Worm (Caenorhabditis elegans): ENCODE measurements around the gene sec-3.

sec-3 gene

DNA sequence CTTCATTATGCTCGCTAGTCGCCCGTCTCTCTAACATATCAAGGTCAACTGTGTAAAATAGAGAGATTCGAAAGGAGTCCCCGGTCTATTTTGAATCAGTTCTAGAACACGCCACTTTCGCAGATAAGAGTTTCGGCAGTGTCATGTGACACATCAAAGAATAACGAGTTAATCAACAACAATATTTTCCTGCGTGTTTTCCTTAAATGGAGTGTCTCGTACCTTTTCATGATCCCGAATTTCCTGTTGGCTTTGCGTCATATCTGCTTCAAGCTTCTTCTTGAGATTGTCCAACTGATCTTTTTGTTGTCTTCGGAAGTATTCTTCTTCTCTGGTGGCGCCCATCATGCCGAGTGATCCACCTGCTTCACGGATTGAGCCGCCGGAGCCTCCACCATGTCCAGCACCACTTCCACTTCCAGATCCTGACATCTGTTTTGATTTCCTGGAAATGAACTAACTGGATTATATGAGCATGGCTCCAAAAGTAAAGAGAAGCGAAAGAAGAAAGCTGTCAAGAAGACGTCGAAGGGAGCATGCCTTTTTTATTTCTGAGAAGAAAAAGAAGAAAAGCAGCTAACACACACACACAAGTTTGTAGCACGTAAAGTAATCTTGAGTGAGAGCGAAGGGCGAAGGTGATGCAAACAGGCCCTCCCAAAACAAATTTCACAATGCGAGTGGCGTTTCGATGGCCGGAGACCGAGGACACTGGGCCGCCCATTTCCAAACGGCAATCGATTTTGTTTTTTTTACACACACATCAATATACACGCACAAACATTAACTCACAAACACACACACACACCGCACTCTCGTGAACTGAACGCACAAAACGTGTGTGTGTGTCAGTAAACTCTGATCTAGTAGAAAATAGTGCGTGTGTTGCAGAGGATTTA lies 15.7 kb upstream of the sec-3 start:
- TF ChIP-seq W03F9.2 (tag; optimal IDR thresholded peaks at IDR 0.05) (peak; percentile 26), him-1 (tag; optimal IDR thresholded peaks at IDR 0.05) (no peak)

DNA sequence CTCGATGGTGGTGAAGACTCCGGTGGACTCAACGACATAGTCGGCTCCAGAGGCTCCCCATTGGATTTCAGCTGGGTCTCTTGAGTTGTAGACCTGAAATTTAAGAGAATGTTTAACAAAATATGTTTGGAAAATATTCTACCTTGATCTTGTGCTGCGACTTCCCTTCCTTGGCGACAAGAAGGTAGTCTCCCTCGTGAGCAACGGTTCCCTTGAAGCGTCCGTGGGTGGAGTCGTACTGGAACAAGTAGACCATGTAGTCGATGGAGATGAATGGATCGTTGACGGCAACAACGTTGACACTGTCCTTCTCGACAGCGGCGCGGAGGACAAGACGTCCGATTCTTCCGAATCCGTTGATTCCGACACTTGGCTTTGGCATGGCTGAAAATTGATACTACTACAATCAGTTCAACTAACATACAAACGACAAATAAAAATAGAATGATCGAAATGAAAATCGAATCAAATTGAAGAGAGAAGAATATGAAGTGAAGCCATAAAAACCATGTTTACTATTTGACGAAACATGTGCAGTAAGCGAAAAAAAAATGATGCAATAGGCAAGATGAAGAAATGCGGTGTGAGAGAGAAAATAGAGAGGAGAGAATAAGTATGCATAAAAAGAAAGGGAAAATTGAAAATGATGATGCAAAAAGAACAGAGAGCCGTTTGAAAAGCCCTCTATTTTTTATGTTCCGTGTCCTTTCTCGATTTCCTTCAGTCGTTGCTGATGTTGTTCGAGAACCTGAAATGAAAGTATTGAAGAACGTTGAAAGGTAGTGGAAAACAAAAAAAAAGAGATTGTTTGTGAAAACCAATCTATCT lies 14.9 kb upstream of the sec-3 start, which contains the start of gene gpd-2:
Gene gpd-2, minus strand, starts transcription at position 384 of the 828 bp plus-strand sequence.
- TF ChIP-seq dao-5 (tag; optimal IDR thresholded peaks at IDR 0.05) (no peak), W03F9.2 (tag; optimal IDR thresholded peaks at IDR 0.05) (no peak), him-1 (tag; optimal IDR thresholded peaks at IDR 0.05) (no peak)

DNA sequence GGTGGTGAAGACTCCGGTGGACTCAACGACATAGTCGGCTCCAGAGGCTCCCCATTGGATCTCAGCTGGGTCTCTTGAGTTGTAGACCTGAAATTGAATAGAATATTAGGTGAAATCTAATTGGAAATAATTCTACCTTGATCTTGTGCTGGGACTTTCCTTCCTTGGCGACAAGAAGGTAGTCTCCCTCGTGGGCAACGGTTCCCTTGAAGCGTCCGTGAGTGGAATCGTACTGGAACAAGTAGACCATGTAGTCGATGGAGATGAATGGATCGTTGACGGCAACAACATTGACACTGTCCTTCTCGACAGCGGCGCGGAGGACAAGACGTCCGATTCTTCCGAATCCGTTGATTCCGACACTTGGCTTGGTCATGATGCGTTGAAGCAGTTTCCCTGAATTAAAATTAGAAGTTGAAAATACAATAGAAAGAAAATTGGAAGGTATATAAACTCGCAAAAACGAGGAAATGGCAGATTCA lies 13.3 kb upstream of the sec-3 start, which contains the start of gene gpd-3:
Gene gpd-3, minus strand, starts transcription at position 396 of the 482 bp plus-strand sequence.
- TF ChIP-seq W03F9.2 (tag; optimal IDR thresholded peaks at IDR 0.05) (no peak), dao-5 (tag; optimal IDR thresholded peaks at IDR 0.05) (no peak), him-1 (tag; optimal IDR thresholded peaks at IDR 0.05) (no peak)

DNA sequence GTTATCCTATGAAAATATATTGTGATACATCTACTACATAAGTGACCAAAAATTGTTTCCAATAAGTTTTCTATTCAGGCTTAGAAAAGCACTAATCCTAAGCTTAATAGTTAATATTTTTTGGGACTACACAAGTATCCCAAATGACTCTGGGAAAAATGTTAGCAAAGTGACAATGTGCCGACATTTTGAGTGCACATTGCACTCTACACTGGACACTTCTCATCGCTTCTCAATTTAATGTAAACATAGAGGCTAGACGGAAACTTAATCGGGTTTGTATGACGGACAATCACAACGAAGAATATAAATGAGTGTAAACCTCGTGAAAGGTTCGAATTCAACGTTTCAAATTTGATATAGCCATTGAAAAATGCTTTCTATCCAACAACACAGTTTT lies 12.0 kb upstream of the sec-3 start:
- TF ChIP-seq W03F9.2 (tag; optimal IDR thresholded peaks at IDR 0.05) (no peak), him-1 (tag; optimal IDR thresholded peaks at IDR 0.05) (no peak), dao-5 (tag; optimal IDR thresholded peaks at IDR 0.05) (no peak)

DNA sequence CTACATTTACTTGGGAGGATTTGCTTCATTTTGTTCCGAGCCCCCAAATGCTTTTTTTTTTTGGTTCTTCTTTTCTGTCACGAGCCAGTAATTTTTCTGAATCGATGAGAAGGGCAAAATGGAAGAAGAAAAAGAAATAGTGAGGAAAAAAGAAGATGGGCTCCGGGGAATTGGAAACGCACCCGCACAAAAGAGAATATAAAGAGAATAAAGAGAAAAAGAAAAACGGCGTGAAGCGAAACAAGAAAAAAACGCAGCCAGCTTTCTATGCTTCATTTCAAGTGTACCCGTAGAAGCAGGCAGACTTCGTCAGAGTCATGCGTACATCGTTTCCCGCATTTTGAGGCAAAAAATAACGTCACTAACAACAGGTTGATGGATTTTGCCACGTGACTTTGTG lies 11.4 kb upstream of the sec-3 start:
- TF ChIP-seq W03F9.2 (tag; optimal IDR thresholded peaks at IDR 0.05) (no peak), him-1 (tag; optimal IDR thresholded peaks at IDR 0.05) (peak; percentile 76)

DNA sequence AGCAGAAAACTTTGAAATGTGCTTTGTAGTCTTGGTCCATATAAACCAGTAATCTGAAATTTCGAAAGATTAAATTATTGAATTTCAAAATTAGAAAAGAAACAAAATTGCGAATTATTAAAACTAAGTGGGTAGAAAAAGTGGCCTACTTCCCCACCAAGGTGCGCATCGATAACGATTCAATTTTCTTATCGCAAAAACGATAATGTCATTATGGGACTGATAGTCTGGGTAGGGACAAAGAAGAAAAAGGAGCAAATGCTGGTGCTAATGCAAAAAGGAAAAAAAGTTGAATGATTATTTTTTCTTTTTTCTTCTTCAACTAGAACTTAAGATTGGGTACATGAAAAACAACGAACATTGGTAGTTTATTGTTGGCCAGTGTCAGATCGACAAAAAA lies 10.9 kb upstream of the sec-3 start, which contains the start of gene gpcp-1:
Gene gpcp-1, minus strand, starts transcription at position 53 of the 400 bp plus-strand sequence.
- TF ChIP-seq W03F9.2 (tag; optimal IDR thresholded peaks at IDR 0.05) (no peak), dao-5 (tag; optimal IDR thresholded peaks at IDR 0.05) (no peak), him-1 (tag; optimal IDR thresholded peaks at IDR 0.05) (no peak)

DNA sequence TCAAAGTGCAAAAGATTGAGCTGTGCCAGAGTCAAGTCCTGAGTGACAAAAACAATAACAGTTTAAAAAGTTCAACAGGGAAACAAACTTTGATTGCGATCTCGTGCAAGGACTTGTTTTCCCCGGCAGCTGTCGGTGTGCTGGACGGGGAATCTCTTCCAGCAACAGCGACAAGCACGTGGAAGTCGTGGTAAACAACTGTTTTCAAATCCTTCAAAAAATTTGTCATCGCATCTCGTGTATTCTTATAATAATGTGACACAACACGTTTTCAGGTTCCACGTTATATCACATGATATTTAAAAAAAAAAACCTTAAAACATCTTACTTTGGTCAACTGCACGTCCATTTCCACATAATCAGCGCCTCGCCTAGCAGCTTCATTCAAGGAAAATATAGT lies 9.0 kb upstream of the sec-3 start:
- TF ChIP-seq him-1 (tag; optimal IDR thresholded peaks at IDR 0.05) (no peak), W03F9.2 (tag; optimal IDR thresholded peaks at IDR 0.05) (no peak), dao-5 (tag; optimal IDR thresholded peaks at IDR 0.05) (no peak)

DNA sequence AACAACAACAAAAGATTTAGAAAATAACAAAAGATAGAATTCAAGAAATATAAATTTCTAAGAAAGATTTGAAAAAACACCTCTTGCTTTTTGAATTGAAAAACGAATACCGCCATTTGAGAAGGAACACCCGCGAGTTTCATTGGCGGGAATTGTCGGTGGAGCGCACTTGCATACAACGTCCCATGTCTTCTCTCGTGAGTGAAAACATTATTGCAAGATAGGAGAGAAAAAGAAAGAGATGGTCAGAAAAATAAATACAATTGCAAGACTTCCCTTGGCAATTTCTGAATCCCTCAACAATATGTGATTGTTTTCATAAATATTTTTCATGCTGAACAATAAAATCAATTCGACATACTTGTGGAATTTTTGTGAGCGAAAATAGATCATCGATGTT lies 6.5 kb upstream of the sec-3 start, which contains the start of gene K10B3.5:
Gene K10B3.5, minus strand, starts transcription at position 343 of the 400 bp plus-strand sequence.
- TF ChIP-seq him-1 (tag; optimal IDR thresholded peaks at IDR 0.05): peak; percentile 41
- peak; percentile 56 for TF ChIP-seq W03F9.2 (tag; optimal IDR thresholded peaks at IDR 0.05)
- TF ChIP-seq dao-5 (tag; optimal IDR thresholded peaks at IDR 0.05): no peak

DNA sequence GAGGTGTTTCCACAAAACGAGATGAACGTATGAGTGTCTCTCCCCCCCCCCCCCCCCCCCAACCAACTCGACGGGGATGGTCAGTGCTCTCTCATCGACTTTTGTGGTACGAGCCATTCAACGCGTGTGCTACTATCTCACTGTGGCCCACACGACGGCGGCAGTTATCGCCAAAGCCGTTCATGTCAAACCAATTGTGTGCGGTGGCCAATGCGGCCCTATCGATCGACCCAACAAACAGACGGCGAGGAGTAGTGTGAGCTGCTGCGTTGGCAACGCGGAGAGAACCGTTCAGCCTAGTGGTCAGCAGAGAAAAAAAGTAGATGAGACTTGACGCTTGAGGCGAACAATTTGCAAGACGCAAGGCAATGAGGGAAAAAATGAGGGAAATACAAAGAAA lies 3.2 kb upstream of the sec-3 start:
- TF ChIP-seq W03F9.2 (tag; optimal IDR thresholded peaks at IDR 0.05): no peak
- TF ChIP-seq him-1 (tag; optimal IDR thresholded peaks at IDR 0.05): no peak
- no peak for TF ChIP-seq dao-5 (tag; optimal IDR thresholded peaks at IDR 0.05)

DNA sequence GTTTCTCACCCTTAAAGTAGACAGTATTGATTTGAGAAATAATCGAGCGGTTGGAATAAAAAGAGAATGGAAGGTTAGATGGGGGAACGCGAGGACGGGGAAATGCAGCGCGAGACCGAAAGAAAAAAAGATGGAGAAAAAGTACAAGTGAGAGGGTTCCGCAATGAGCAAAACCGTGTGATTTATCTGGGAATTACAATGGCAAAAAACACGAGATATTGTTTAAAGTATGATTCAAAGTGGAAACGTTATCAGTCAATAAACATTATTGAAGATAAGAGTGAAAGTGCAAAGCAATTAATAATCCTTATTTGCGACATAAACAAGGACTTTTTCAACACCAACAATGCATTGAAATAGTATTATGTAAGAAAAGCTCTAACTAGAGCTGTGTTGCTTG lies 2.5 kb upstream of the sec-3 start, which contains the start of gene ztf-13:
Gene ztf-13, minus strand, starts transcription at position 11 of the 400 bp plus-strand sequence.
- no peak for TF ChIP-seq dao-5 (tag; optimal IDR thresholded peaks at IDR 0.05)
- TF ChIP-seq him-1 (tag; optimal IDR thresholded peaks at IDR 0.05): no peak
- TF ChIP-seq W03F9.2 (tag; optimal IDR thresholded peaks at IDR 0.05): no peak

DNA sequence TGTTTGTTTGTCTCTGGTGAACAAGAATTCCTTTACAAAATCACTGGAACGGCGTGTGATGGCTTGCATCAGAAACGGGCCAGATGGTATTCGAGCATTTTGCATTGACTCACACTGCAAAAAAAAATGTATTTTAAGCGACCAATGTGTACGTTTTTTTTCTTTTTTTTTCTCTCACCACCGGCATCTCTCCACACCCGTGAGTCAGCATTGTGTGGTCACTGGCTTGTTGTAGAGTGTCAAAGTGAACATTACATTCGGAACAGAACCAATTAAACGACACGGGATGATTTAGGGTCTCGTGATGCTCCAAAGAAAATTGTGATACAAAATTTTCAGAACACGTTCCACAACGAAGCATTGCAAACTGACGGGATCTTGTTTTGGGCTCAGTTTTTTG lies 1.9 kb upstream of the sec-3 start:
- no peak for TF ChIP-seq him-1 (tag; optimal IDR thresholded peaks at IDR 0.05)
- TF ChIP-seq W03F9.2 (tag; optimal IDR thresholded peaks at IDR 0.05): no peak
- no peak for TF ChIP-seq dao-5 (tag; optimal IDR thresholded peaks at IDR 0.05)

DNA sequence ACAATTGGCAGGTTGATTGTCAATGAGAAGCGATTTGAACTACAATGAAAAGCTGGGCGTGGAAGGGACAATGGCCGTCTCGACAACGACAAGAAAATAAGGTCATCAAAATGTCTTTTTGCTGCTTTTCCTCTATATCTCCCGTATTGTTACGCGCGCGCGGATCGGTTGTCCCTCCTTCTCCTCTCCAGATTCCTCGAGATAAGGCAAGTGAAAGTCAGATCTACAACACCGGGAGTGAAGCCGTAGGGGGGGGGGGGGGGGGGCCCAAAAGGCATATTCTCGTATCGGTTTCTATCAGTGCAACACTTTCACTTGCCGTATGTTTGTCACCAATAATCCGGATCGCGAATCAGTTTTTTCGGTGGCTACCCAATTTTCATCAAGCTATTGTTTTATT lies 5.3 kb downstream of the sec-3 start, which contains the start of gene wrt-2:
Gene wrt-2, minus strand, starts transcription at position 46 of the 400 bp plus-strand sequence.
- TF ChIP-seq W03F9.2 (tag; optimal IDR thresholded peaks at IDR 0.05): no peak
- TF ChIP-seq dao-5 (tag; optimal IDR thresholded peaks at IDR 0.05): no peak
- TF ChIP-seq him-1 (tag; optimal IDR thresholded peaks at IDR 0.05): no peak

DNA sequence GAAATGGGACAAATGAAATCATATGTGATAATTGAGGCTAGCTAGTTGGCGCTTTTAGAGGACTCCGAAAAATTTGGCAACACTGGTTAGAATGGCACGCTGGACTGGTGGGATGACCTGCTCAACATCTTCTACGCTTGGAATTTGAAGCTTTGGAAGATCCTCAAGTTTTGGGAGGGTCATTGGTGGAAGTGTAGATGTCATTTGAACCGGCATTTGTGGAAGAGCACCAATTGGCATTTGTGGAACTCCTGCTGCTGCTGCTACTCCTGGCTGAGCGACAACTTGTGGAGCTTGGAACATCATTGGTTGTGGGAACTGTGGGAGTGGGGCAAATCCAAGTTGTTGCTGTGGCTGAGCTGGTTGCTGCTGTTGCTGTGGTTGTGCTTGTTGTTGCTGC lies 7.2 kb downstream of the sec-3 start:
- TF ChIP-seq him-1 (tag; optimal IDR thresholded peaks at IDR 0.05): no peak
- no peak for TF ChIP-seq dao-5 (tag; optimal IDR thresholded peaks at IDR 0.05)
- no peak for TF ChIP-seq W03F9.2 (tag; optimal IDR thresholded peaks at IDR 0.05)
